Worm (Caenorhabditis elegans) whole organism, late embryonic: Measurements from ENCODE around the gene W08E12.4.
"Not testable (repeated sequence)": the region's sequence is repeated elsewhere in the genome, so short reads cannot be mapped to it uniquely, and the experiment has no call there.

ENCODE experiments used
- C38D4.7 ChIP-seq: fragments of 200-800 bp; sonication (Bioruptor generic); optimal IDR thresholded peaks from 2 replicates; lab custom pipeline; 2018; ENCODE audit warnings: mild to moderate bottlenecking, missing genetic modification characterization, moderate library complexity, missing compliant biosample characterization
- ama-1 ChIP-seq: fragments of 150-350 bp; optimal IDR thresholded peaks from 2 replicates; lab custom pipeline; 2014
- ceh-19 ChIP-seq: fragments of 200-800 bp; sonication (Bioruptor generic); optimal IDR thresholded peaks from 2 replicates; lab custom pipeline; 2018; ENCODE audit warnings: mild to moderate bottlenecking, missing genetic modification characterization, missing compliant biosample characterization
- ceh-34 ChIP-seq: sonication (generic microtip); optimal IDR thresholded peaks from 2 replicates; lab custom pipeline; 2016; ENCODE audit warnings: mild to moderate bottlenecking, missing genetic modification characterization, missing compliant biosample characterization
- ceh-48 ChIP-seq: sonication (generic microtip); optimal IDR thresholded peaks from 2 replicates; lab custom pipeline; 2016; ENCODE audit warnings: missing genetic modification characterization, inconsistent platforms, missing compliant biosample characterization
- ets-4 ChIP-seq: sonication (generic microtip); optimal IDR thresholded peaks from 2 replicates; lab custom pipeline; 2016; ENCODE audit warnings: missing genetic modification characterization, missing compliant biosample characterization
- nhr-232 ChIP-seq: sonication (generic microtip); optimal IDR thresholded peaks from 2 replicates; lab custom pipeline; 2016; ENCODE audit warnings: missing genetic modification characterization, missing compliant biosample characterization
- pat-9 ChIP-seq: fragments of 200-800 bp; sonication (Bioruptor generic); optimal IDR thresholded peaks from 2 replicates; lab custom pipeline; 2018; ENCODE audit warnings: mild to moderate bottlenecking, missing genetic modification characterization, moderate library complexity, missing compliant biosample characterization
- ref-2 ChIP-seq: sonication (generic microtip); optimal IDR thresholded peaks from 2 replicates; lab custom pipeline; 2016; ENCODE audit warnings: missing genetic modification characterization, missing compliant biosample characterization
- unc-55 ChIP-seq: sonication (generic microtip); optimal IDR thresholded peaks from 2 replicates; lab custom pipeline; 2017; ENCODE audit warnings: missing biosample characterization, missing genetic modification reagents, missing genetic modification characterization
- ztf-16 ChIP-seq: sonication (generic microtip); optimal IDR thresholded peaks from 2 replicates; lab custom pipeline; 2017; ENCODE audit warnings: missing genetic modification characterization, missing compliant biosample characterization

ce11 chrIV:3303690-3304089, 1.5 kb downstream of the W08E12.4 start, which contains the start of gene idpp-12:
- not testable (repeated sequence) for TF ChIP-seq pat-9 (tag; lab: Kevin White, UChicago); ztf-16 (tag; lab: Kevin White, UChicago); nhr-232 (tag; lab: Kevin White, UChicago); ceh-34; ref-2; ceh-48 (tag; lab: Kevin White, UChicago); ets-4 (tag; lab: Kevin White, UChicago); C38D4.7; ama-1 (lab: Kevin White, UChicago); ceh-19 (GFP tag; lab: Kevin White, UChicago); unc-55 (GFP tag; lab: Kevin White, UChicago)
